Worm (Caenorhabditis elegans): Measurements from ENCODE around the gene Y51H4A.1.
A peak's percentile ranks its signal among the peaks of the same experiment; 100 is the strongest.

Y51H4A.1 gene

ce11 chrIV:16502387-16502786 is 25.3 kb upstream of the Y51H4A.1 start:
- TF ChIP-seq zip-11 (GFP tag; IDR thresholded peaks at IDR 0.05), result no peak
- peak; percentile 82 for TF ChIP-seq snpc-1.2 (GFP tag; IDR thresholded peaks at IDR 0.05)
- no peak for TF ChIP-seq Y105C5A.15 (GFP tag; IDR thresholded peaks at IDR 0.05)

- no peak for TF ChIP-seq Y5F2A.4 (GFP tag; optimal IDR thresholded peaks at IDR 0.05)
- TF ChIP-seq lin-1 (GFP tag; IDR thresholded peaks at IDR 0.05), result 0 out of 2 replicates have a peak, but pooled peaks have one; percentile 37
- TF ChIP-seq daf-19 (GFP tag; conservative IDR thresholded peaks at IDR 0.05), result no peak
- peak; percentile 16 for TF ChIP-seq rbr-2 (tag; optimal IDR thresholded peaks at IDR 0.05)
- peak in 1 of 2 experiments; percentile 77 for TF ChIP-seq hif-1 (tag; optimal IDR thresholded peaks at IDR 0.05)
- TF ChIP-seq ceh-82 (tag; optimal IDR thresholded peaks at IDR 0.05), result no peak
- no peak for TF ChIP-seq lin-39 (tag; optimal IDR thresholded peaks at IDR 0.05)
- no peak for TF ChIP-seq lir-3 (tag; optimal IDR thresholded peaks at IDR 0.05)
- no peak for TF ChIP-seq ces-1 (GFP tag; optimal IDR thresholded peaks at IDR 0.05)
- TF ChIP-seq pqm-1 (tag; optimal IDR thresholded peaks at IDR 0.05), result peak; percentile 81
- no peak for TF ChIP-seq ctbp-1 (GFP tag; IDR thresholded peaks at IDR 0.05)
- peak; percentile 8 for TF ChIP-seq ama-1 (optimal IDR thresholded peaks at IDR 0.05)
- TF ChIP-seq tra-1 (GFP tag; IDR thresholded peaks at IDR 0.05), result peak; percentile 66; the same call in 1 of the 2 replicates
- TF ChIP-seq lsy-2 (tag; optimal IDR thresholded peaks at IDR 0.05), result peak in 1 of 2 experiments; percentile 68
- no peak for TF ChIP-seq skn-1 (tag; optimal IDR thresholded peaks at IDR 0.05)
- TF ChIP-seq ceh-62 (tag; optimal IDR thresholded peaks at IDR 0.05), result no peak
- TF ChIP-seq ZK337.2 (GFP tag; IDR thresholded peaks at IDR 0.05), result no peak
- no peak for TF ChIP-seq zfp-2 (tag; optimal IDR thresholded peaks at IDR 0.05)
- no peak for TF ChIP-seq mdl-1 (tag; optimal IDR thresholded peaks at IDR 0.05)
- no peak for TF ChIP-seq nhr-11 (tag; optimal IDR thresholded peaks at IDR 0.05)
- TF ChIP-seq lin-15B (tag; optimal IDR thresholded peaks at IDR 0.05), result no peak
- TF ChIP-seq nhr-41 (GFP tag; IDR thresholded peaks at IDR 0.05), result 0 out of 2 replicates have a peak, but pooled peaks have one; percentile 41
- no peak; the same call in 1 of the 2 replicates for TF ChIP-seq snpc-1.2 (GFP tag; IDR thresholded peaks at IDR 0.05)
- TF ChIP-seq nhr-102 (tag; optimal IDR thresholded peaks at IDR 0.05), result peak; percentile 19
- TF ChIP-seq duxl-1 (tag; optimal IDR thresholded peaks at IDR 0.05; ENCODE audit: poor library complexity), result no peak
- TF ChIP-seq unc-130 (GFP tag; optimal IDR thresholded peaks at IDR 0.05), result no peak
- TF ChIP-seq ztf-11 (tag; optimal IDR thresholded peaks at IDR 0.05), result no peak
- TF ChIP-seq nhr-25 (tag; optimal IDR thresholded peaks at IDR 0.05; ENCODE audit: borderline replicate concordance, insufficient read depth), result no peak
- no peak for TF ChIP-seq daf-12 (tag; optimal IDR thresholded peaks at IDR 0.05)
- no peak for TF ChIP-seq saeg-2 (GFP tag; IDR thresholded peaks at IDR 0.05)
- TF ChIP-seq dmd-9 (GFP tag; IDR thresholded peaks at IDR 0.05), result no peak
- no peak for TF ChIP-seq zag-1 (tag; optimal IDR thresholded peaks at IDR 0.05)
- TF ChIP-seq zip-11 (GFP tag; IDR thresholded peaks at IDR 0.05), result no peak
- no peak for TF ChIP-seq zfp-3 (GFP tag; conservative IDR thresholded peaks at IDR 0.05)
- TF ChIP-seq mxl-3 (GFP tag; optimal IDR thresholded peaks at IDR 0.05), result peak; percentile 22
- no peak for TF ChIP-seq Y75B8A.6 (GFP tag; IDR thresholded peaks at IDR 0.05)
- peak; percentile 49; the same call in 1 of the 2 replicates for TF ChIP-seq egl-43 (GFP tag; IDR thresholded peaks at IDR 0.05)
- TF ChIP-seq hlh-11 (tag; optimal IDR thresholded peaks at IDR 0.05), result peak; percentile 88
- TF ChIP-seq mxl-2 (GFP tag; conservative IDR thresholded peaks at IDR 0.05), result no peak
- TF ChIP-seq set-16 (GFP tag; IDR thresholded peaks at IDR 0.05), result peak; percentile 38; the same call in 1 of the 2 replicates
- TF ChIP-seq unc-39 (tag; optimal IDR thresholded peaks at IDR 0.05), result no peak
- peak; percentile 32 for TF ChIP-seq nhr-48 (tag; optimal IDR thresholded peaks at IDR 0.05)
- TF ChIP-seq fkh-10 (GFP tag; optimal IDR thresholded peaks at IDR 0.05), result no peak
- no peak for TF ChIP-seq F49E8.2 (tag; optimal IDR thresholded peaks at IDR 0.05; ENCODE audit: borderline replicate concordance)
- TF ChIP-seq zip-2 (tag; optimal IDR thresholded peaks at IDR 0.05), result no peak
- TF ChIP-seq nhr-28 (tag; optimal IDR thresholded peaks at IDR 0.05), result peak; percentile 68
- no peak for TF ChIP-seq daf-16 (GFP tag; optimal IDR thresholded peaks at IDR 0.05)
- peak; percentile 75 for TF ChIP-seq daf-16 (tag; optimal IDR thresholded peaks at IDR 0.05)
- TF ChIP-seq spr-1 (tag; optimal IDR thresholded peaks at IDR 0.05), result peak; percentile 33
Measured at ce11 chrIV:16501855-16502254, 24.8 kb upstream of the Y51H4A.1 start.

Measured in whole organism, L4 larva.